Fruit fly (Drosophila melanogaster): Measurements from ENCODE around the gene eEF1gamma.

eEF1gamma gene

dm6 chr3R:29214262-29214661, 5.7 kb upstream of the eEF1gamma start (continued):
- peak; percentile 98 for TF ChIP-seq CG3407 (GFP tag; optimal IDR thresholded peaks at IDR 0.05)
- TF ChIP-seq lmd (GFP tag; IDR thresholded peaks at IDR 0.05) = peak; percentile 99
- peak; percentile 98 for TF ChIP-seq Abd-B (GFP tag; optimal IDR thresholded peaks at IDR 0.05)
- TF ChIP-seq Doc2 (GFP tag; IDR thresholded peaks at IDR 0.05) = peak; percentile 90
- peak; percentile 99 for TF ChIP-seq fd64A (GFP tag; optimal IDR thresholded peaks at IDR 0.05)
- peak; percentile 95 for TF ChIP-seq Bdp1 (GFP tag; optimal IDR thresholded peaks at IDR 0.05)
- peak; percentile 98 for TF ChIP-seq Ssrp (tag; optimal IDR thresholded peaks at IDR 0.05)
- TF ChIP-seq slp2 (GFP tag; optimal IDR thresholded peaks at IDR 0.05) = peak; percentile 98
- TF ChIP-seq E2f1 (GFP tag; IDR thresholded peaks at IDR 0.05) = peak; percentile 99
- peak; percentile 98 for TF ChIP-seq CG8944 (GFP tag; optimal IDR thresholded peaks at IDR 0.05)
- peak; percentile 92 for TF ChIP-seq ash1 (GFP tag; optimal IDR thresholded peaks at IDR 0.05)
- TF ChIP-seq CG31388 (GFP tag; optimal IDR thresholded peaks at IDR 0.05) = peak; percentile 98
- peak; percentile 97 for TF ChIP-seq kay (GFP tag; optimal IDR thresholded peaks at IDR 0.05)
- TF ChIP-seq Xrp1 (GFP tag; IDR thresholded peaks at IDR 0.05) = peak; percentile 100
- peak; percentile 100 for TF ChIP-seq ci (GFP tag; IDR thresholded peaks at IDR 0.05)
- peak; percentile 97 for TF ChIP-seq Fer2 (tag; optimal IDR thresholded peaks at IDR 0.05)
- TF ChIP-seq prd (optimal IDR thresholded peaks at IDR 0.05) = no peak
- TF ChIP-seq prd (GFP tag; IDR thresholded peaks at IDR 0.05) = peak; percentile 99
- peak; percentile 97 for TF ChIP-seq CG4707 (GFP tag; optimal IDR thresholded peaks at IDR 0.05)
- peak; percentile 98 for TF ChIP-seq CG4730 (GFP tag; IDR thresholded peaks at IDR 0.05)
- peak; percentile 98 for TF ChIP-seq dm (GFP tag; optimal IDR thresholded peaks at IDR 0.05)
- TF ChIP-seq tx (GFP tag; optimal IDR thresholded peaks at IDR 0.05) = peak; percentile 98
- TF ChIP-seq CG17568 (GFP tag; optimal IDR thresholded peaks at IDR 0.05) = peak; percentile 99
- no peak for TF ChIP-seq CG2129 (GFP tag; IDR thresholded peaks at IDR 0.05; ENCODE audit: partially characterized antibody)
- TF ChIP-seq CG17359 (tag; optimal IDR thresholded peaks at IDR 0.05) = peak; percentile 99
- TF ChIP-seq en (GFP tag; optimal IDR thresholded peaks at IDR 0.05) = peak; percentile 99
- TF ChIP-seq Dp (GFP tag; optimal IDR thresholded peaks at IDR 0.05) = peak; percentile 46
- no peak for TF ChIP-seq unc-4 (GFP tag; IDR thresholded peaks at IDR 0.05; ENCODE audit: partially characterized antibody)
- peak; percentile 99 for TF ChIP-seq vfl (GFP tag; optimal IDR thresholded peaks at IDR 0.05)
- peak; percentile 98 for TF ChIP-seq Vsx1 (GFP tag; optimal IDR thresholded peaks at IDR 0.05)
- peak; percentile 99 for TF ChIP-seq Hr3 (GFP tag; optimal IDR thresholded peaks at IDR 0.05)
- peak; percentile 90 for TF ChIP-seq CG10321 (GFP tag; IDR thresholded peaks at IDR 0.05)
- peak; percentile 100 for TF ChIP-seq CG12659 (GFP tag; optimal IDR thresholded peaks at IDR 0.05)
- TF ChIP-seq CG18262 (tag; optimal IDR thresholded peaks at IDR 0.05) = peak; percentile 99
- TF ChIP-seq Bteb2 (GFP tag; optimal IDR thresholded peaks at IDR 0.05) = peak; percentile 99
- TF ChIP-seq Med (GFP tag) = peak; percentile 100
- peak; percentile 75 for TF ChIP-seq Dip2 (GFP tag; IDR thresholded peaks at IDR 0.05)
- peak; percentile 99 for TF ChIP-seq CG30403 (GFP tag; optimal IDR thresholded peaks at IDR 0.05)
- peak; percentile 99 for TF ChIP-seq onecut (GFP tag; IDR thresholded peaks at IDR 0.05)
- TF ChIP-seq CG32532 (GFP tag; IDR thresholded peaks at IDR 0.05) = peak; percentile 99
- TF ChIP-seq NFAT (GFP tag; IDR thresholded peaks at IDR 0.05) = peak; percentile 99
- no peak for TF ChIP-seq sc (optimal IDR thresholded peaks at IDR 0.05)
- peak; percentile 99 for TF ChIP-seq sc (GFP tag; optimal IDR thresholded peaks at IDR 0.05)
- TF ChIP-seq CG13287 (GFP tag; IDR thresholded peaks at IDR 0.05; ENCODE audit: partially characterized antibody) = peak; percentile 31; the same call in 1 of the 2 replicates
- TF ChIP-seq disco-r (GFP tag; optimal IDR thresholded peaks at IDR 0.05) = peak; percentile 99
- peak; percentile 99 for TF ChIP-seq nmo (GFP tag; optimal IDR thresholded peaks at IDR 0.05)
- peak; percentile 99 for TF ChIP-seq CG7786 (GFP tag; optimal IDR thresholded peaks at IDR 0.05)
- TF ChIP-seq jigr1 (GFP tag; IDR thresholded peaks at IDR 0.05) = peak; percentile 94
- peak; percentile 99 for TF ChIP-seq bab2 (GFP tag; optimal IDR thresholded peaks at IDR 0.05)
- peak; percentile 62 for TF ChIP-seq zf30C (GFP tag; optimal IDR thresholded peaks at IDR 0.05)
- peak; percentile 97 for TF ChIP-seq GATAe (GFP tag; conservative IDR thresholded peaks at IDR 0.05)
- TF ChIP-seq CG11504 (tag; optimal IDR thresholded peaks at IDR 0.05) = peak; percentile 98

All from whole organism, embryonic.